Fruit fly (Drosophila melanogaster): ENCODE results near the gene GABA-B-R1.

GABA-B-R1 gene

DNA sequence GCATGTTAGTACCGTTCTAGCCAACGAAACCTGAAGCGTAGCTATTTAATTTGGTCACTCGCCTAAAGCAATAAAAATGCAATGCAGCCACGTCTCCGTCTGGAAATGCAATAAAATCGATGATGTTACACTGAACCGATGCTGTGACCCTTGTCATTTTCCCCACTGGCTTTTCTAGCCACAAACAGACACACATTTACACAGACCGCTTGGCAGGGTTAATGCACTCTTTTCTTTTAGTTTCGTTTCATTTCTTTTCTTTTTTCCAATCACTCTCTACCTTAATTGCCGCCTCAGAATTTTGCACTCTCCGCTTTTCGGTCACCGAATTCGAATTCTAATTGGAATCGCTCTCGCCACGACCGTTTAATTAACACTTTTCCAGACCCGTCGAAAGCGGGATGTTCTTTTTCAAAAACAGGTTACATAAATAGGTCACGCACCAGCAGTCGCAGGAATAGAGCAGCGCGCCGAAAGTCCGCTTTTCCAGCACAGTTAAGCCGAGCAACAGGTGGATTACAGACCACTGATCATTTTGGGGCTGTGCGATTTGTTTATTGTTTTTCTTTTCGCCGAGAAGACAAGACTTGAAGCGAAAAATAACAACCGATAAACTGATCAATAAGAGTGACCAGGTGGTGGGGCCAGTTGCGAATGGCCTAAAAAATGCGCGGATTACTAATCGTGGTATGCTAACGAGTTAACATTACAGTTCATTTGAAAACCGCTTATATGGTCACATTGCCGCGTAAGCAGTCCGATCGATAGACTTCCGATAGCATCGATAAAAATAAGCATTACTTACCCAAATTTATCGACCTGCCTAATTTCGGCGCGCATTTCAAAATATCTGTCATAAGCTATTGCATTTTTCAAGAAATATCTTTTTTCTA, 41.3 kb downstream of the GABA-B-R1 start, which contains the start of gene ck (continued):
- TF ChIP-seq stwl (tag; optimal IDR thresholded peaks at IDR 0.05) (peak; percentile 92), CG2129 (GFP tag; IDR thresholded peaks at IDR 0.05; ENCODE audit: partially characterized antibody) (0 out of 2 replicates have a peak, but pooled peaks have one; percentile 20), Stat92E (GFP tag; optimal IDR thresholded peaks at IDR 0.05) (peak in 1 of 3 experiments; percentile 27), CG10321 (GFP tag; IDR thresholded peaks at IDR 0.05) (no peak), ems (GFP tag; optimal IDR thresholded peaks at IDR 0.05) (no peak), p53 (GFP tag; optimal IDR thresholded peaks at IDR 0.05) (peak; percentile 21), CG3995 (GFP tag; optimal IDR thresholded peaks at IDR 0.05) (peak; percentile 13), CG7271 (tag; optimal IDR thresholded peaks at IDR 0.05) (no peak), Mrtf (GFP tag; IDR thresholded peaks at IDR 0.05) (no peak), CG10267 (tag; optimal IDR thresholded peaks at IDR 0.05) (peak; percentile 36), CG9609 (GFP tag; optimal IDR thresholded peaks at IDR 0.05) (no peak), Oli (tag; optimal IDR thresholded peaks at IDR 0.05) (no peak), CG4707 (GFP tag; optimal IDR thresholded peaks at IDR 0.05) (no peak), tin (GFP tag; optimal IDR thresholded peaks at IDR 0.05) (no peak), CG6791 (GFP tag; IDR thresholded peaks at IDR 0.05; ENCODE audit: partially characterized antibody) (peak; percentile 85), knrl (GFP tag; IDR thresholded peaks at IDR 0.05; ENCODE audit: partially characterized antibody) (peak; percentile 60), CG17328 (GFP tag; IDR thresholded peaks at IDR 0.05) (no peak), Optix (GFP tag; IDR thresholded peaks at IDR 0.05) (no peak), CG2120 (GFP tag; optimal IDR thresholded peaks at IDR 0.05) (no peak), Scr (GFP tag; IDR thresholded peaks at IDR 0.05; ENCODE audit: partially characterized antibody) (peak; percentile 67), toy (GFP tag; IDR thresholded peaks at IDR 0.05) (no peak), Sry-β (GFP tag; optimal IDR thresholded peaks at IDR 0.05) (no peak), gt (GFP tag; IDR thresholded peaks at IDR 0.05) (no peak), ftz-f1 (GFP tag; optimal IDR thresholded peaks at IDR 0.05) (no peak), CG8944 (GFP tag; optimal IDR thresholded peaks at IDR 0.05) (no peak), slou (GFP tag; optimal IDR thresholded peaks at IDR 0.05) (no peak), CG4854 (GFP tag; optimal IDR thresholded peaks at IDR 0.05) (no peak), grn (GFP tag; optimal IDR thresholded peaks at IDR 0.05) (peak; percentile 77), gro (GFP tag; optimal IDR thresholded peaks at IDR 0.05) (no peak), sug (tag; optimal IDR thresholded peaks at IDR 0.05) (peak; percentile 46), Dbx (GFP tag; IDR thresholded peaks at IDR 0.05) (no peak), emc (GFP tag; optimal IDR thresholded peaks at IDR 0.05) (no peak), Gsc (GFP tag; IDR thresholded peaks at IDR 0.05) (no peak), kah (GFP tag; optimal IDR thresholded peaks at IDR 0.05) (peak; percentile 70), ranshi (GFP tag; IDR thresholded peaks at IDR 0.05) (no peak), pnt (GFP tag; optimal IDR thresholded peaks at IDR 0.05) (no peak), CG12219 (GFP tag; optimal IDR thresholded peaks at IDR 0.05) (no peak), bsh (GFP tag; optimal IDR thresholded peaks at IDR 0.05) (no peak), CG15514 (GFP tag; optimal IDR thresholded peaks at IDR 0.05) (peak; percentile 50), Six4 (GFP tag; optimal IDR thresholded peaks at IDR 0.05) (no peak), dmrt11E (tag; optimal IDR thresholded peaks at IDR 0.05) (no peak), CG5180 (GFP tag; optimal IDR thresholded peaks at IDR 0.05) (no peak), CG8765 (GFP tag; IDR thresholded peaks at IDR 0.05) (no peak), salm (tag; optimal IDR thresholded peaks at IDR 0.05) (no peak), grau (tag; optimal IDR thresholded peaks at IDR 0.05) (peak; percentile 24), tio (GFP tag; optimal IDR thresholded peaks at IDR 0.05) (no peak), CG33213 (GFP tag; optimal IDR thresholded peaks at IDR 0.05) (peak; percentile 35), Rfx (GFP tag; IDR thresholded peaks at IDR 0.05) (0 out of 2 replicates have a peak, but pooled peaks have one; percentile 7), CG6683 (GFP tag; optimal IDR thresholded peaks at IDR 0.05) (no peak)
